Worm (Caenorhabditis elegans): ENCODE data around the gene srz-59.

- TF ChIP-seq ama-1 (optimal IDR thresholded peaks at IDR 0.05) (peak; percentile 37), tbx-37 (GFP tag; conservative IDR thresholded peaks at IDR 0.05) (no peak), B0310.2 (tag; optimal IDR thresholded peaks at IDR 0.05) (no peak), flt-1 (GFP tag; IDR thresholded peaks at IDR 0.05) (0 out of 2 replicates have a peak, but pooled peaks have one; percentile 14), tra-4 (tag; optimal IDR thresholded peaks at IDR 0.05) (no peak), hmg-4 (GFP tag; optimal IDR thresholded peaks at IDR 0.05) (no peak)
Measured at ce11 chrIV:14083505-14083904, 48.4 kb upstream of the srz-59 start, which contains the start of gene F52B11.2.
